Fruit fly (Drosophila melanogaster) whole organism, embryonic: ENCODE measurements around the gene CG42749.

ENCODE experiments used
- Asciz ChIP-seq: fragments of 200-800 bp; sonication (Bioruptor generic); optimal IDR thresholded peaks from 2 replicates; lab custom pipeline; 2017; ENCODE audit warnings: missing biosample characterization, mild to moderate bottlenecking, missing genetic modification characterization, missing genetic modification reagents
- B-H1 ChIP-seq: fragments of 200-800 bp; sonication (Bioruptor generic); IDR thresholded peaks from 3 replicates; pipeline ENCODE4 v1.3.6; 2022; ENCODE audit warnings: missing biosample characterization, missing genetic modification characterization
- Blimp-1 ChIP-seq: fragments of 200-800 bp; sonication (Bioruptor generic); optimal IDR thresholded peaks from 3 replicates; lab custom pipeline; 2018; ENCODE audit warnings: missing biosample characterization, missing genetic modification characterization, mild to moderate bottlenecking, moderate library complexity, missing genetic modification reagents
- CG1024 ChIP-seq: fragments of 200-800 bp; sonication (Bioruptor generic); IDR thresholded peaks from 2 replicates; pipeline ENCODE4 v1.3.6; 2022; ENCODE audit warnings: missing biosample characterization, missing genetic modification characterization
- CG11398 ChIP-seq: fragments of 200-800 bp; sonication (Bioruptor generic); optimal IDR thresholded peaks from 2 replicates; lab custom pipeline; 2016; ENCODE audit warnings: missing biosample characterization, missing genetic modification characterization
- CG12219 ChIP-seq: fragments of 200-800 bp; sonication (Bioruptor generic); optimal IDR thresholded peaks from 3 replicates; lab custom pipeline; 2018; ENCODE audit warnings: missing biosample characterization, mild to moderate bottlenecking, missing genetic modification characterization
- CG13624 ChIP-seq: fragments of 200-800 bp; sonication (Bioruptor generic); optimal IDR thresholded peaks from 2 replicates; lab custom pipeline; 2016; ENCODE audit warnings: missing biosample characterization, missing genetic modification characterization
- CG14014 ChIP-seq: fragments of 200-800 bp; sonication (Bioruptor generic); IDR thresholded peaks from 2 replicates; pipeline ENCODE4 v1.3.6; 2022; ENCODE audit warnings: missing biosample characterization, missing genetic modification characterization
- CG15479 ChIP-seq: fragments of 200-800 bp; sonication (Bioruptor generic); optimal IDR thresholded peaks from 3 replicates; lab custom pipeline; 2019; ENCODE audit warnings: missing biosample characterization, mild to moderate bottlenecking, missing genetic modification characterization, moderate library complexity
- CG17612 ChIP-seq: fragments of 200-800 bp; sonication (Bioruptor generic); IDR thresholded peaks from 2 replicates; pipeline ENCODE4 v1.3.6; 2022; ENCODE audit warnings: missing biosample characterization, missing genetic modification characterization
- CG18599 ChIP-seq: fragments of 200-800 bp; sonication (Bioruptor generic); optimal IDR thresholded peaks from 3 replicates; lab custom pipeline; 2017; ENCODE audit warnings: missing biosample characterization, missing genetic modification characterization, mild to moderate bottlenecking, moderate library complexity, missing genetic modification reagents
- CG3847 ChIP-seq: fragments of 200-800 bp; sonication (Bioruptor generic); IDR thresholded peaks from 2 replicates; pipeline ENCODE4 v1.3.6; 2022; ENCODE audit warnings: missing biosample characterization, missing genetic modification characterization
- CG4424 ChIP-seq: fragments of 200-800 bp; sonication (Bioruptor generic); optimal IDR thresholded peaks from 3 replicates; lab custom pipeline; 2016; ENCODE audit warnings: missing biosample characterization, missing genetic modification characterization
- CG4617 ChIP-seq: fragments of 200-800 bp; sonication (Bioruptor generic); optimal IDR thresholded peaks from 3 replicates; lab custom pipeline; 2016; ENCODE audit warnings: missing biosample characterization, missing genetic modification characterization, borderline replicate concordance
- CG6689 ChIP-seq: fragments of 200-800 bp; sonication (Bioruptor generic); IDR thresholded peaks from 2 replicates; pipeline ENCODE4 v1.3.6; 2022; ENCODE audit warnings: missing biosample characterization, missing genetic modification characterization
- CG6765 ChIP-seq: fragments of 200-800 bp; sonication (Bioruptor generic); optimal IDR thresholded peaks from 3 replicates; lab custom pipeline; 2017; ENCODE audit warnings: missing biosample characterization, mild to moderate bottlenecking, missing genetic modification characterization
- CG7372 ChIP-seq: fragments of 200-800 bp; sonication (Bioruptor generic); IDR thresholded peaks from 2 replicates; pipeline ENCODE4 v1.3.6; 2022; ENCODE audit warnings: missing biosample characterization, missing genetic modification characterization
- CG9797 ChIP-seq: fragments of 200-800 bp; sonication (Bioruptor generic); optimal IDR thresholded peaks from 3 replicates; lab custom pipeline; 2018; ENCODE audit warnings: missing biosample characterization, mild to moderate bottlenecking, missing genetic modification characterization
- Dbx ChIP-seq: fragments of 200-800 bp; sonication (Bioruptor generic); IDR thresholded peaks from 3 replicates; pipeline ENCODE4 v1.3.6; 2022; ENCODE audit warnings: missing biosample characterization, missing genetic modification characterization
- E2f2 ChIP-seq: fragments of 200-800 bp; sonication (Bioruptor generic); IDR thresholded peaks from 2 replicates; pipeline ENCODE4 v1.3.6; 2022; ENCODE audit warnings: missing biosample characterization, missing genetic modification characterization
- Fer2 ChIP-seq: fragments of 200-800 bp; sonication (Bioruptor generic); optimal IDR thresholded peaks from 2 replicates; lab custom pipeline; 2018; ENCODE audit warnings: missing biosample characterization, mild to moderate bottlenecking, missing genetic modification characterization, moderate library complexity
- HLHmδ ChIP-seq: fragments of 200-800 bp; sonication (Bioruptor generic); optimal IDR thresholded peaks from 2 replicates; lab custom pipeline; 2018; ENCODE audit warnings: missing biosample characterization, mild to moderate bottlenecking, missing genetic modification characterization, moderate library complexity
- Hr39 ChIP-seq: fragments of >200 bp; optimal IDR thresholded peaks from 2 replicates; lab custom pipeline; 2017
- Hsf ChIP-seq: fragments of 200-800 bp; sonication (Bioruptor generic); optimal IDR thresholded peaks from 3 replicates; lab custom pipeline; 2016; ENCODE audit warnings: missing biosample characterization, missing genetic modification characterization
- Ptx1 ChIP-seq: fragments of 200-800 bp; sonication (Bioruptor generic); IDR thresholded peaks from 2 replicates; pipeline ENCODE4 v1.3.6; 2022; ENCODE audit warnings: missing biosample characterization, missing genetic modification characterization
- Side ChIP-seq: fragments of 200-800 bp; sonication (Bioruptor generic); optimal IDR thresholded peaks from 2 replicates; lab custom pipeline; 2016; ENCODE audit warnings: missing biosample characterization, missing genetic modification characterization
- Sry-β ChIP-seq: fragments of 200-800 bp; sonication (Bioruptor generic); optimal IDR thresholded peaks from 2 replicates; lab custom pipeline; 2018; ENCODE audit warnings: missing biosample characterization, mild to moderate bottlenecking, missing genetic modification characterization, moderate library complexity
- Xbp1 ChIP-seq: fragments of 200-800 bp; sonication (Bioruptor generic); optimal IDR thresholded peaks from 3 replicates; lab custom pipeline; 2016; ENCODE audit warnings: missing biosample characterization, mild to moderate bottlenecking, missing genetic modification characterization
- bcd ChIP-seq: fragments of 200-800 bp; sonication (Bioruptor generic); optimal IDR thresholded peaks from 2 replicates; lab custom pipeline; 2017; ENCODE audit warnings: missing biosample characterization, mild to moderate bottlenecking, missing genetic modification characterization
- btn ChIP-seq: fragments of 200-800 bp; sonication (Bioruptor generic); optimal IDR thresholded peaks from 2 replicates; lab custom pipeline; 2016; ENCODE audit warnings: missing biosample characterization, missing genetic modification characterization
- cato ChIP-seq: fragments of 200-800 bp; sonication (Bioruptor generic); optimal IDR thresholded peaks from 2 replicates; lab custom pipeline; 2016; ENCODE audit warnings: missing biosample characterization, missing genetic modification characterization, borderline replicate concordance
- ci ChIP-seq: fragments of 200-800 bp; sonication (Bioruptor generic); IDR thresholded peaks from 3 replicates; pipeline ENCODE4 v1.3.6; 2022; ENCODE audit warnings: missing biosample characterization, missing genetic modification characterization
- eyg ChIP-seq: fragments of 200-800 bp; sonication (Bioruptor generic); optimal IDR thresholded peaks from 3 replicates; lab custom pipeline; 2016; ENCODE audit warnings: missing biosample characterization, missing genetic modification characterization
- gsb-n ChIP-seq: fragments of 200-800 bp; sonication (Bioruptor generic); optimal IDR thresholded peaks from 3 replicates; lab custom pipeline; 2018; ENCODE audit warnings: missing biosample characterization, mild to moderate bottlenecking, missing genetic modification characterization
- hbn ChIP-seq: fragments of 200-800 bp; sonication (Bioruptor generic); IDR thresholded peaks from 2 replicates; pipeline ENCODE4 v1.3.6; 2022; ENCODE audit warnings: missing biosample characterization, missing genetic modification characterization; ENCODE audit not compliant: partially characterized antibody
- kay ChIP-seq: fragments of 200-800 bp; sonication (Bioruptor generic); optimal IDR thresholded peaks from 2 replicates; lab custom pipeline; 2016; ENCODE audit warnings: missing biosample characterization, missing genetic modification characterization
- lmd ChIP-seq: fragments of 200-800 bp; sonication (Bioruptor generic); IDR thresholded peaks from 2 replicates; pipeline ENCODE4 v1.3.6; 2022; ENCODE audit warnings: missing biosample characterization, missing genetic modification characterization
- luna ChIP-seq: fragments of 200-800 bp; sonication (Bioruptor generic); optimal IDR thresholded peaks from 2 replicates; lab custom pipeline; 2016; ENCODE audit warnings: missing biosample characterization, missing genetic modification characterization
- maf-S ChIP-seq: fragments of 200-800 bp; sonication (Bioruptor generic); optimal IDR thresholded peaks from 2 replicates; lab custom pipeline; 2016; ENCODE audit warnings: missing biosample characterization, missing genetic modification characterization
- pho ChIP-seq: fragments of 200-800 bp; sonication (Bioruptor generic); optimal IDR thresholded peaks from 2 replicates; lab custom pipeline; 2016; ENCODE audit warnings: missing biosample characterization, missing genetic modification characterization
- pros ChIP-seq: fragments of 200-800 bp; sonication (Bioruptor generic); optimal IDR thresholded peaks from 3 replicates; lab custom pipeline; 2019; ENCODE audit warnings: missing biosample characterization, mild to moderate bottlenecking, missing genetic modification characterization, moderate library complexity
- psq ChIP-seq: fragments of 200-800 bp; sonication (Bioruptor generic); optimal IDR thresholded peaks from 2 replicates; lab custom pipeline; 2017; ENCODE audit warnings: missing biosample characterization, missing genetic modification characterization
- sd ChIP-seq: fragments of 200-800 bp; sonication (Bioruptor generic); optimal IDR thresholded peaks from 3 replicates; lab custom pipeline; 2018; ENCODE audit warnings: missing biosample characterization, mild to moderate bottlenecking, missing genetic modification characterization, moderate library complexity
- sim ChIP-seq: fragments of 200-800 bp; sonication (Bioruptor generic); IDR thresholded peaks from 2 replicates; pipeline ENCODE4 v1.3.6; 2022; ENCODE audit warnings: missing biosample characterization, missing genetic modification characterization
- sima ChIP-seq: fragments of 200-800 bp; sonication (Bioruptor generic); optimal IDR thresholded peaks from 2 replicates; lab custom pipeline; 2016; ENCODE audit warnings: missing biosample characterization, missing genetic modification characterization
- stwl ChIP-seq: fragments of 200-800 bp; sonication (Bioruptor generic); optimal IDR thresholded peaks from 3 replicates; lab custom pipeline; 2018; ENCODE audit warnings: missing biosample characterization, mild to moderate bottlenecking, missing genetic modification characterization, moderate library complexity
- tgo ChIP-seq: fragments of 200-800 bp; sonication (Bioruptor generic); IDR thresholded peaks from 3 replicates; pipeline ENCODE4 v1.3.6; 2022; ENCODE audit warnings: missing biosample characterization, missing genetic modification characterization
- trem ChIP-seq: fragments of 200-800 bp; optimal IDR thresholded peaks from 3 replicates; lab custom pipeline; 2019; ENCODE audit warnings: missing biosample characterization, mild to moderate bottlenecking, missing genetic modification characterization, moderate library complexity
- unpg ChIP-seq: fragments of 200-800 bp; sonication (Bioruptor generic); optimal IDR thresholded peaks from 3 replicates; lab custom pipeline; 2018; ENCODE audit warnings: missing biosample characterization, mild to moderate bottlenecking, missing genetic modification characterization, moderate library complexity
- zen ChIP-seq: fragments of 200-800 bp; sonication (Bioruptor generic); optimal IDR thresholded peaks from 3 replicates; lab custom pipeline; 2018; ENCODE audit warnings: missing biosample characterization, mild to moderate bottlenecking, missing genetic modification characterization, moderate library complexity

Gene CG42749

dm6 chrX:5295766-5296165 is at the start of gene CG42749:
Gene CG42749, plus strand, starts transcription at chrX:5296066.
- TF ChIP-seq ci (GFP tag; lab: Robert Waterston, UW) (no peak), kay (no peak), gsb-n (tag; lab: Kevin White, UChicago) (no peak), CG1024 (no peak), sim (GFP tag; lab: Robert Waterston, UW) (no peak), CG3847 (GFP tag; lab: Robert Waterston, UW) (no peak), hbn (GFP tag; lab: Robert Waterston, UW) (no peak), CG12219 (GFP tag; lab: Kevin White, UChicago) (no peak), Side (GFP tag; lab: Kevin White, UChicago) (no peak), eyg (GFP tag; lab: Kevin White, UChicago) (no peak)

dm6 chrX:5285835-5286234 is 10.0 kb upstream of the CG42749 start:
- TF ChIP-seq CG14014 (0 out of 2 replicates have a peak, but pooled peaks have one; percentile 39), Sry-β (GFP tag; lab: Kevin White, UChicago) (no peak), Hr39 (lab: Kevin White, UChicago) (no peak), bcd (GFP tag; lab: Kevin White, UChicago) (peak; percentile 27), Asciz (GFP tag; lab: Kevin White, UChicago) (peak; percentile 22), CG7372 (GFP tag; lab: Robert Waterston, UW) (no peak), Ptx1 (GFP tag; lab: Robert Waterston, UW) (peak; percentile 40; the same call in 1 of the 2 replicates), CG6689 (GFP tag; lab: Robert Waterston, UW) (0 out of 2 replicates have a peak, but pooled peaks have one; percentile 15), CG15479 (GFP tag; lab: Kevin White, UChicago) (no peak), tgo (GFP tag; lab: Robert Waterston, UW) (peak; percentile 38; the same call in 2 of the 3 replicates), CG13624 (GFP tag; lab: Kevin White, UChicago) (peak; percentile 32), luna (GFP tag; lab: Kevin White, UChicago) (peak; percentile 28), HLHmδ (GFP tag; lab: Kevin White, UChicago) (no peak), cato (GFP tag; lab: Kevin White, UChicago) (no peak), btn (peak; percentile 33), CG17612 (no peak), Blimp-1 (GFP tag; lab: Kevin White, UChicago) (peak; percentile 63), sd (tag; lab: Kevin White, UChicago) (no peak), zen (tag; lab: Kevin White, UChicago) (peak; percentile 84), maf-S (GFP tag; lab: Kevin White, UChicago) (no peak), Xbp1 (peak; percentile 43), pho (GFP tag; lab: Kevin White, UChicago) (peak; percentile 55), lmd (GFP tag; lab: Robert Waterston, UW) (peak; percentile 32; the same call in 1 of the 2 replicates), trem (tag; lab: Kevin White, UChicago) (peak; percentile 46), stwl (no peak), CG9797 (GFP tag; lab: Kevin White, UChicago) (no peak), CG11398 (GFP tag; lab: Kevin White, UChicago) (peak; percentile 43), Dbx (GFP tag; lab: Robert Waterston, UW) (peak; percentile 57; the same call in 1 of the 3 replicates), CG6765 (no peak), CG3847 (GFP tag; lab: Robert Waterston, UW) (peak; percentile 52; the same call in 1 of the 2 replicates), sima (GFP tag; lab: Kevin White, UChicago) (no peak), psq (GFP tag; lab: Kevin White, UChicago) (no peak), CG18599 (peak; percentile 77), CG4617 (no peak), pros (no peak), E2f2 (peak; percentile 16; the same call in 1 of the 2 replicates), CG4424 (GFP tag; lab: Kevin White, UChicago) (peak; percentile 48), B-H1 (GFP tag; lab: Robert Waterston, UW) (no peak), Hsf (GFP tag; lab: Kevin White, UChicago) (peak; percentile 29), Fer2 (peak; percentile 39), unpg (GFP tag; lab: Kevin White, UChicago) (peak; percentile 31)
